Fruit fly (Drosophila melanogaster) whole organism, adult: ENCODE data around the gene CG13054.

ENCODE experiments used
- CG1620 ChIP-seq: fragments of 200-800 bp; sonication (Bioruptor generic); optimal IDR thresholded peaks from 2 replicates; lab custom pipeline; 2016; ENCODE audit warnings: missing biosample characterization, missing genetic modification characterization
- CG5204 ChIP-seq: fragments of 200-800 bp; sonication (Bioruptor generic); optimal IDR thresholded peaks from 2 replicates; lab custom pipeline; 2016; ENCODE audit warnings: missing biosample characterization, missing genetic modification characterization
- CG7101 ChIP-seq: fragments of 200-800 bp; sonication (Bioruptor generic); optimal IDR thresholded peaks from 2 replicates; lab custom pipeline; 2018; ENCODE audit warnings: missing biosample characterization, mild to moderate bottlenecking, missing genetic modification characterization, moderate library complexity
- kay ChIP-seq: fragments of 200-800 bp; sonication (Bioruptor generic); peaks from one replicate; lab custom pipeline; 2016; ENCODE audit warnings: missing biosample characterization, missing genetic modification characterization, borderline replicate concordance
- tj ChIP-seq: fragments of 200-800 bp; sonication (Bioruptor generic); optimal IDR thresholded peaks from 3 replicates; lab custom pipeline; 2017; ENCODE audit warnings: missing biosample characterization, mild to moderate bottlenecking, missing genetic modification characterization, moderate library complexity

DNA sequence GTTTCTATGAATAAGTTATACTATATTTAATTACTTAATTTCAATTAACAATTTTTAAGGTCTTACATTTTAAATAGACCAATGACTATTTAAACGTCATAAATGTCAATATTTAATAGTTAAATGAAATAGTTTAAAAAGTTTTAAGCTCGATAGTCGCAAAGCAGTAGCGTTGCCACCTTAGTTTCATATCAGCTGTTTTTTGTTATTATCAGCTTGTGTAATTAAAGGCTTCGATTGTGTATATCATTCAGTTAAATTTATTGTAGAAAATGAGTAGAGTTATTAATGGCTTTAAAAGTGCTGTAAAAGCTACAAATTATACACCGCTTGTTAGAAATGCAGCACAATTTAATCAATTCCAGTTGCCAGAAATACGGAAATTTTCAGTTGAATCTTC lies 24.1 kb downstream of the CG13054 start, which contains the start of gene Hsc20:
- TF ChIP-seq CG1620 (GFP tag; lab: Kevin White, UChicago) = no peak
- TF ChIP-seq CG7101 (tag; lab: Kevin White, UChicago) = no peak
- no peak for TF ChIP-seq CG5204 (GFP tag; lab: Kevin White, UChicago)
- peak; percentile 9 for TF ChIP-seq kay (GFP tag; lab: Kevin White, UChicago)
- no peak for TF ChIP-seq tj (GFP tag; lab: Kevin White, UChicago)
